Worm (Caenorhabditis elegans) whole organism, early embryonic: Measurements from ENCODE around the gene fbxc-36.
"Not testable (repeated sequence)": the region's sequence is repeated elsewhere in the genome, so short reads cannot be mapped to it uniquely, and the experiment has no call there.

ENCODE experiments used
- B0310.2 ChIP-seq: sonication (generic microtip); optimal IDR thresholded peaks from 2 replicates; lab custom pipeline; 2016; ENCODE audit warnings: mild to moderate bottlenecking, missing genetic modification characterization, missing compliant biosample characterization
- F13C5.2 ChIP-seq: sonication (generic microtip); optimal IDR thresholded peaks from 2 replicates; lab custom pipeline; 2017; ENCODE audit warnings: mild to moderate bottlenecking, missing genetic modification characterization, inconsistent platforms, missing compliant biosample characterization
- aly-1 ChIP-seq: sonication (generic microtip); optimal IDR thresholded peaks from 2 replicates; lab custom pipeline; 2016; ENCODE audit warnings: missing genetic modification characterization, missing compliant biosample characterization
- ama-1 ChIP-seq: fragments of 150-350 bp; optimal IDR thresholded peaks from 2 replicates; lab custom pipeline; 2014
- ceh-13 ChIP-seq: fragments of 200-800 bp; sonication (Bioruptor generic); optimal IDR thresholded peaks from 2 replicates; lab custom pipeline; 2018; ENCODE audit warnings: mild to moderate bottlenecking, missing genetic modification characterization, missing compliant biosample characterization
- ceh-36 ChIP-seq: sonication (generic microtip); optimal IDR thresholded peaks from 2 replicates; lab custom pipeline; 2016; ENCODE audit warnings: missing genetic modification characterization, inconsistent platforms, missing compliant biosample characterization
- ets-7 ChIP-seq: sonication (generic microtip); optimal IDR thresholded peaks from 2 replicates; lab custom pipeline; 2016; ENCODE audit warnings: missing genotype, missing genetic modification characterization, missing compliant biosample characterization
- flt-1 ChIP-seq: fragments of 200-800 bp; sonication (Bioruptor generic); IDR thresholded peaks from 2 replicates; pipeline ENCODE4 v1.3.6; 2022; ENCODE audit warnings: missing genetic modification characterization, missing compliant biosample characterization
- hmbx-1 ChIP-seq: sonication (generic microtip); optimal IDR thresholded peaks from 2 replicates; lab custom pipeline; 2016; ENCODE audit warnings: mild to moderate bottlenecking, missing genetic modification characterization, missing compliant biosample characterization
- hmg-4 ChIP-seq: fragments of 200-800 bp; sonication (Bioruptor generic); optimal IDR thresholded peaks from 2 replicates; lab custom pipeline; 2018; ENCODE audit warnings: mild to moderate bottlenecking, missing genetic modification characterization, missing compliant biosample characterization
- hnd-1 ChIP-seq: sonication (generic microtip); optimal IDR thresholded peaks from 2 replicates; lab custom pipeline; 2016; ENCODE audit warnings: missing genetic modification characterization, missing compliant biosample characterization
- pes-1 ChIP-seq: fragments of 200-800 bp; sonication (Bioruptor generic); IDR thresholded peaks from 2 replicates; pipeline ENCODE4 v1.3.6; 2022; ENCODE audit warnings: missing genetic modification reagents, missing genetic modification characterization, missing compliant biosample characterization
- scrt-1 ChIP-seq: fragments of 200-800 bp; sonication (Bioruptor generic); IDR thresholded peaks from 2 replicates; pipeline ENCODE4 v1.3.6; 2022; ENCODE audit warnings: missing genetic modification characterization, missing compliant biosample characterization
- sea-1 ChIP-seq: fragments of 200-800 bp; sonication (Bioruptor generic); conservative IDR thresholded peaks from 2 replicates; pipeline ENCODE4 v1.3.6; 2022; ENCODE audit warnings: missing genetic modification characterization, missing compliant biosample characterization
- tbx-11 ChIP-seq: fragments of 200-800 bp; sonication (Bioruptor generic); IDR thresholded peaks from 2 replicates; pipeline ENCODE4 v1.3.6; 2022; ENCODE audit warnings: missing genetic modification characterization, missing compliant biosample characterization
- tbx-37 ChIP-seq: fragments of 200-800 bp; sonication (Bioruptor generic); conservative IDR thresholded peaks from 2 replicates; pipeline ENCODE4 v1.3.6; 2022; ENCODE audit warnings: missing genetic modification reagents, missing genetic modification characterization, missing compliant biosample characterization
- tra-4 ChIP-seq: sonication (generic microtip); optimal IDR thresholded peaks from 2 replicates; lab custom pipeline; 2017; ENCODE audit warnings: missing genetic modification characterization, missing compliant biosample characterization

The fbxc-36 gene

ce11 chrII:979135-979534, 38.4 kb downstream of the fbxc-36 start, which contains the start of the genes fbxc-17 and fbxc-15:
TSS of gene fbxc-17 (minus strand) at chrII:979235.
TSS of gene fbxc-15 (plus strand) at chrII:979423.
- no peak for TF ChIP-seq ceh-13 (GFP tag; lab: Kevin White, UChicago)
- TF ChIP-seq ama-1 (lab: Kevin White, UChicago), result no peak
- TF ChIP-seq scrt-1, result no peak
- TF ChIP-seq aly-1 (tag; lab: Kevin White, UChicago), result no peak
- no peak for TF ChIP-seq tra-4 (tag; lab: Kevin White, UChicago)
- TF ChIP-seq sea-1 (GFP tag; lab: Robert Waterston, UW), result no peak
- no peak for TF ChIP-seq B0310.2 (tag; lab: Kevin White, UChicago)
- TF ChIP-seq tbx-37 (GFP tag; lab: Robert Waterston, UW), result no peak

ce11 chrII:982842-983241, 42.1 kb downstream of the fbxc-36 start, which contains the start of gene srh-274:
TSS of gene srh-274 (plus strand) at chrII:983142.
- TF ChIP-seq tbx-37 (GFP tag; lab: Robert Waterston, UW) (no peak), ama-1 (lab: Kevin White, UChicago) (no peak), flt-1 (no peak), tra-4 (tag; lab: Kevin White, UChicago) (no peak), hmg-4 (no peak), tbx-11 (GFP tag; lab: Robert Waterston, UW) (no peak), F13C5.2 (tag; lab: Kevin White, UChicago) (no peak), aly-1 (tag; lab: Kevin White, UChicago) (no peak), pes-1 (no peak), sea-1 (GFP tag; lab: Robert Waterston, UW) (no peak), ceh-36 (tag; lab: Kevin White, UChicago) (no peak), hmbx-1 (tag; lab: Kevin White, UChicago) (no peak), B0310.2 (tag; lab: Kevin White, UChicago) (no peak)

DNA sequence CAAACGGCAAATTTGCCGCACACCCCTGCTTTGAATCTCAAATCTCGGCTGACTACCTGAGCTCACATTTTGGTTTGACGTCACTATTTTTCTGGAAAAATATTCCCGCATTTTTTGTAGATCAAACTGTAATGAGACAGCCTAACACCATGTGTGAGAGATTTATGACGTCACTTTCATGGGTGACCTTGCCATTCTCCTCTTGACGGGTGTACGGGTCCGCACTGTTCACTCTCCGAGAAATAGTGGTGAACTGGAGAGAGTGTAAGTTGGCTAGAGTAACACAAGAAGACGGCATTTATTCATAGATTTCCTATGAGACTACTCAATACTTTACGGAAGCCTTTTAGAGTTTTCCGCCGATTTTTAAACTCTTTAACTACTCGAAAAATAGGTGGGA, 44.9 kb downstream of the fbxc-36 start, which contains the start of gene fbxc-40:
fbxc-40 (plus strand) TSS at position 301 of the 400 bp plus-strand sequence.
- not testable (repeated sequence) for TF ChIP-seq scrt-1; flt-1; hmbx-1 (tag; lab: Kevin White, UChicago)

ce11 chrII:988437-988836, 47.7 kb downstream of the fbxc-36 start, which contains the start of gene fbxc-39:
TSS of gene fbxc-39 (plus strand) at chrII:988737.
- TF ChIP-seq ets-7 (tag; lab: Kevin White, UChicago) (no peak), sea-1 (GFP tag; lab: Robert Waterston, UW) (no peak), tbx-11 (GFP tag; lab: Robert Waterston, UW) (no peak), hmbx-1 (tag; lab: Kevin White, UChicago) (no peak), flt-1 (no peak), tra-4 (tag; lab: Kevin White, UChicago) (no peak), scrt-1 (no peak), ceh-36 (tag; lab: Kevin White, UChicago) (no peak), hmg-4 (no peak), hnd-1 (tag; lab: Kevin White, UChicago) (no peak), aly-1 (tag; lab: Kevin White, UChicago) (no peak), F13C5.2 (tag; lab: Kevin White, UChicago) (no peak), B0310.2 (tag; lab: Kevin White, UChicago) (no peak), ceh-13 (GFP tag; lab: Kevin White, UChicago) (no peak), pes-1 (no peak), ama-1 (lab: Kevin White, UChicago) (no peak), tbx-37 (GFP tag; lab: Robert Waterston, UW) (no peak)

DNA sequence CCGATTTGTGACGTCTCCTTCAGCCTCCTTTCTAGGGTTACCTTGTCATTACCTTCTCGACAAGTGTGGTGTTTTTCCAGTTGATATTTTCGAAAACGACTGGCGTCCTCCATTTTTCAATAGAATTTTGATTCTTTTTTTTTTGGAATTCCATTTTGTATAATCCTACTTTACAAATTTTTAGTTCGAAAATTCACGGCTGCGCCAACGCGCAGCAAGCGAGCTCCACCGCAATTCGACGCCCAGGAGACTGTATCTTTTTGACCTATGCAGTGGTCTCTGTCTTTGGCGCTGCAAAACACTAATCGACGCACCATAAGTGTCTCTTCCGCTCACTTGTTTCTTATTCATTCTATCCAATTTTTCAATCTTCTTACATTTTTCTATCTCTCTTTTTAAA, 50.5 kb downstream of the fbxc-36 start, which contains the start of gene fbxc-42:
fbxc-42 (plus strand) TSS at position 301 of the 400 bp plus-strand sequence.
- TF ChIP-seq pes-1, result no peak
- TF ChIP-seq hnd-1 (tag; lab: Kevin White, UChicago), result no peak
- TF ChIP-seq tbx-11 (GFP tag; lab: Robert Waterston, UW), result no peak
- no peak for TF ChIP-seq hmg-4
- TF ChIP-seq B0310.2 (tag; lab: Kevin White, UChicago), result no peak
- TF ChIP-seq scrt-1, result no peak
- TF ChIP-seq aly-1 (tag; lab: Kevin White, UChicago), result no peak
- TF ChIP-seq ama-1 (lab: Kevin White, UChicago), result no peak
- no peak for TF ChIP-seq sea-1 (GFP tag; lab: Robert Waterston, UW)
- TF ChIP-seq hmbx-1 (tag; lab: Kevin White, UChicago), result no peak
